Fruit fly (Drosophila melanogaster): ENCODE data around the gene CG13070.

The CG13070 gene

DNA sequence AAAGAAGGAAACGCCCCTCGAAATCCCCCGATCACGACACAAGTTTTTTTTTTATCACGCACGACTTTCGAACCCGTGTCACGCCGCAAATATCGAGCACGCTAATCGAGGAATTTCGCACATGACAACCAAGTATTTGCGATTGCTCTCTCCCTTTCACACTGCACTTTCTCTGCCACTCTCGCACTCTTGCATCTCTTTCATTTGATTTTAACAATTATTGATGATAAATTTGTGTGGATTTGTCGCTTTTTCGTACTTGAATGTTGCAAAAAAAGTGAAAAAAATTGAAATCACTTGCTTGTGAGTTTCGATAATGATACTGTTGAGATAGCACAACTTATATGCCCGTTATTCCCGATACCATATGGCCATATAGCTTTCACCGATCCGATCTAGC lies 45.9 kb upstream of the CG13070 start, which contains the start of gene CG13073:
Gene CG13073, minus strand, starts transcription at position 101 of the 400 bp plus-strand sequence.
- TF ChIP-seq achi (GFP tag; optimal IDR thresholded peaks at IDR 0.05) (no peak), Eip78C (GFP tag) (peak; percentile 35), Blimp-1 (GFP tag; optimal IDR thresholded peaks at IDR 0.05) (no peak), CG10631 (GFP tag; optimal IDR thresholded peaks at IDR 0.05) (no peak), CG32006 (GFP tag; optimal IDR thresholded peaks at IDR 0.05) (no peak), CG4318 (GFP tag; optimal IDR thresholded peaks at IDR 0.05) (no peak), eg (GFP tag; IDR thresholded peaks at IDR 0.05) (no peak), CG3032 (tag; optimal IDR thresholded peaks at IDR 0.05) (no peak)

DNA sequence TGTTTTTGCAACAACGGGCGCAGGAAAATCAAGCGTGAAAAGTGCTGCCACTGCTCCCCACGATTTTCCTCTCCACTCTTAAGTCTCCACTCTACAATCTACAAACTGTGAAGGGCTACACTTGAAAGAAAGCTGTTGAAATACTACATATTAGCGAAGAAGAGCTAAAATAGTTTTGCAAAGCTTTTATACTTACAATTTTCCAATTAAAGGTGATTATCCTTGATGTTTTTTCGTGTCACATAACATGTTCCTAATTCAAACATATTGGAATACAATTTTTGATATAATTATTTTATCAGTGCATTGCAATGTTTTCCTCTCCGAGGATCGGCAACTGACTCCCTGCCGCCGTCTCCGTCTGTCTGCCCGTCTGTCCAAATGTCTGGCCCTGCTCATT lies 45.2 kb upstream of the CG13070 start:
- TF ChIP-seq svp (GFP tag) (no peak), CG10631 (GFP tag; optimal IDR thresholded peaks at IDR 0.05) (peak; percentile 72), CG32006 (GFP tag; optimal IDR thresholded peaks at IDR 0.05) (peak; percentile 56), CG15336 (GFP tag; IDR thresholded peaks at IDR 0.05) (peak; percentile 84), Eip75B (GFP tag; optimal IDR thresholded peaks at IDR 0.05) (peak; percentile 74), CG4318 (GFP tag; optimal IDR thresholded peaks at IDR 0.05) (peak; percentile 43), Smox (GFP tag; optimal IDR thresholded peaks at IDR 0.05) (no peak), acj6 (GFP tag; optimal IDR thresholded peaks at IDR 0.05) (peak; percentile 55), spab (GFP tag; optimal IDR thresholded peaks at IDR 0.05) (no peak), CG34406 (GFP tag; optimal IDR thresholded peaks at IDR 0.05) (peak; percentile 5), CG8119 (GFP tag; IDR thresholded peaks at IDR 0.05) (peak; percentile 79), CG16779 (tag; optimal IDR thresholded peaks at IDR 0.05) (no peak), CG11294 (GFP tag; IDR thresholded peaks at IDR 0.05) (0 out of 2 replicates have a peak, but pooled peaks have one; percentile 38), CG6276 (GFP tag; optimal IDR thresholded peaks at IDR 0.05) (peak; percentile 20), cyc (GFP tag; optimal IDR thresholded peaks at IDR 0.05) (peak; percentile 21), Sox102F (GFP tag; optimal IDR thresholded peaks at IDR 0.05) (no peak), Blimp-1 (GFP tag; optimal IDR thresholded peaks at IDR 0.05) (no peak), CG7368 (GFP tag; optimal IDR thresholded peaks at IDR 0.05) (no peak), CG11762 (GFP tag; optimal IDR thresholded peaks at IDR 0.05; ENCODE audit: insufficient read depth) (peak; percentile 43), fkh (GFP tag; optimal IDR thresholded peaks at IDR 0.05) (no peak), pdm3 (GFP tag; optimal IDR thresholded peaks at IDR 0.05) (peak; percentile 48), net (GFP tag; optimal IDR thresholded peaks at IDR 0.05) (peak; percentile 41), Sox14 (GFP tag; optimal IDR thresholded peaks at IDR 0.05) (peak; percentile 56), CG1621 (tag; optimal IDR thresholded peaks at IDR 0.05) (peak; percentile 16), CG6854 (GFP tag; optimal IDR thresholded peaks at IDR 0.05) (no peak), CG6792 (GFP tag; optimal IDR thresholded peaks at IDR 0.05) (peak; percentile 30), Lpt (GFP tag; optimal IDR thresholded peaks at IDR 0.05) (peak; percentile 78), ss (GFP tag; optimal IDR thresholded peaks at IDR 0.05) (no peak), Ets21C (GFP tag; optimal IDR thresholded peaks at IDR 0.05) (no peak), Eip93F (GFP tag; optimal IDR thresholded peaks at IDR 0.05) (no peak), CG10669 (GFP tag; optimal IDR thresholded peaks at IDR 0.05) (peak; percentile 38), Eip78C (GFP tag) (peak; percentile 92), Gug (GFP tag; IDR thresholded peaks at IDR 0.05) (peak; percentile 65), CG11902 (GFP tag; optimal IDR thresholded peaks at IDR 0.05) (no peak), fd59A (GFP tag; optimal IDR thresholded peaks at IDR 0.05) (peak; percentile 34), vri (GFP tag; optimal IDR thresholded peaks at IDR 0.05) (no peak), eg (GFP tag; IDR thresholded peaks at IDR 0.05) (peak; percentile 83), Hr4 (GFP tag; optimal IDR thresholded peaks at IDR 0.05) (peak; percentile 84), salr (GFP tag; optimal IDR thresholded peaks at IDR 0.05) (peak in 1 of 2 experiments; percentile 69), Hr38 (GFP tag; optimal IDR thresholded peaks at IDR 0.05) (no peak), achi (GFP tag; optimal IDR thresholded peaks at IDR 0.05) (peak; percentile 75), OdsH (GFP tag; optimal IDR thresholded peaks at IDR 0.05) (peak; percentile 66), Ets96B (tag; optimal IDR thresholded peaks at IDR 0.05) (peak; percentile 40), dsx (GFP tag; optimal IDR thresholded peaks at IDR 0.05; ENCODE audit: poor library complexity, severe bottlenecking) (peak; percentile 31), CG8632 (GFP tag; optimal IDR thresholded peaks at IDR 0.05) (no peak), Met (GFP tag; optimal IDR thresholded peaks at IDR 0.05) (peak; percentile 49), CG6163 (GFP tag; IDR thresholded peaks at IDR 0.05) (peak; percentile 83), CG3919 (GFP tag; optimal IDR thresholded peaks at IDR 0.05) (peak; percentile 72)

Data from whole organism, prepupa.